Fruit fly (Drosophila melanogaster) S2 (cell line): ENCODE data around the gene CG31156.

ENCODE experiments used
- CG8478 ChIP-seq: fragments of >200 bp; optimal IDR thresholded peaks from 2 replicates; lab custom pipeline; 2018
- CTCF ChIP-seq, 2 experiments: fragments of >200 bp; optimal IDR thresholded peaks; 2 replicates each; lab custom pipeline; 2018

DNA sequence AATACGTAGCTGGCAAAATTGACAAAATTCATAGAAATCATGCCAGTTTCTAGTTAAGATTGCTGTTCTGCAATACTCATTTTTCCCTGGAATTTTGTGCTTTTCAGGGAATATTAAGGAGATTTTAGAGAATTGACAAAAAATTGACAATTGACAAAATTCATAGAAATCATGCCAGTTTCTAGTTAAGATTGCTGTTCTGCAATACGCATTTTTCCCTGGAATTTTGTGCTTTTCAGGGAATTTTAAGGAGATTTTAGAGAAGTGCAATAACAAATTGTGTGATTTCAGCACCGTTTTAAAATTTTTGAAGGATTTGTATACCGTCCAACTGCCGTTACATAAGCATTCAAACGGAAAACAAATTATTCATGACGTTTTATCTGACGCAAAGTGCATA, 24.7 kb downstream of the CG31156 start:
- TF ChIP-seq CTCF (optimal IDR thresholded peaks at IDR 0.05; lab: Kevin White, UChicago) (no peak), CG8478 (no peak)
